Worm (Caenorhabditis elegans) whole organism, young adult: Measurements from ENCODE around the gene Y47D3A.1.
"Not testable (repeated sequence)": the region's sequence is repeated elsewhere in the genome, so short reads cannot be mapped to it uniquely, and the experiment has no call there.

Experiments used
- B0019.2 ChIP-seq: fragments of 200-800 bp; sonication (Bioruptor generic); conservative IDR thresholded peaks from 2 replicates; pipeline ENCODE4 v1.3.6; 2022; ENCODE audit warnings: missing genetic modification reagents, missing genetic modification characterization, missing compliant biosample characterization
- B0336.3 ChIP-seq: fragments of 200-800 bp; sonication (Bioruptor generic); IDR thresholded peaks from 2 replicates; pipeline ENCODE4 v1.3.6; 2022; ENCODE audit warnings: missing genetic modification characterization, missing compliant biosample characterization
- F39B2.1 ChIP-seq: fragments of 200-800 bp; sonication (Bioruptor generic); IDR thresholded peaks from 2 replicates; pipeline ENCODE4 v1.3.6; 2022; ENCODE audit warnings: missing genetic modification reagents, missing genetic modification characterization, missing compliant biosample characterization
- F49E8.2 ChIP-seq: sonication (generic microtip); optimal IDR thresholded peaks from 3 replicates; lab custom pipeline; 2017; ENCODE audit warnings: missing genetic modification characterization, mild to moderate bottlenecking, missing compliant biosample characterization, antibody characterized with exemption, moderate library complexity; ENCODE audit not compliant: insufficient read depth
- F55B11.4 ChIP-seq: sonication (generic microtip); optimal IDR thresholded peaks from 2 replicates; lab custom pipeline; 2016; ENCODE audit warnings: missing compliant biosample characterization, missing genetic modification characterization, borderline replicate concordance; ENCODE audit not compliant: insufficient read depth
- Y53F4B.3 ChIP-seq: fragments of 200-800 bp; sonication (Bioruptor generic); IDR thresholded peaks from 2 replicates; pipeline ENCODE4 v1.3.6; 2022; ENCODE audit warnings: missing genetic modification reagents, missing genetic modification characterization, missing compliant biosample characterization
- Y53G8AR.9 ChIP-seq: fragments of 200-800 bp; sonication (Bioruptor generic); conservative IDR thresholded peaks from 2 replicates; pipeline ENCODE4 v1.3.6; 2022; ENCODE audit warnings: missing genetic modification reagents, missing genetic modification characterization, missing compliant biosample characterization
- Y56A3A.18 ChIP-seq: fragments of 200-800 bp; sonication (Bioruptor generic); IDR thresholded peaks from 2 replicates; pipeline ENCODE4 v1.3.6; 2022; ENCODE audit warnings: missing genetic modification reagents, missing genetic modification characterization, missing compliant biosample characterization
- Y79H2A.3 ChIP-seq: fragments of 200-800 bp; sonication (Bioruptor generic); conservative IDR thresholded peaks from 2 replicates; pipeline ENCODE4 v1.3.6; 2022; ENCODE audit warnings: missing genetic modification reagents, missing genetic modification characterization, missing compliant biosample characterization
- ZK185.1 ChIP-seq: sonication (generic microtip); optimal IDR thresholded peaks from 2 replicates; lab custom pipeline; 2016; ENCODE audit warnings: mild to moderate bottlenecking, missing genetic modification characterization, missing compliant biosample characterization; ENCODE audit not compliant: poor library complexity, severe bottlenecking
- ama-1 ChIP-seq, 3 experiments: fragments of 150-350 bp in 1 of 3; sonication (generic microtip) in 2 of 3; optimal IDR thresholded peaks; 2 replicates each; lab custom pipeline; 2014 to 2018; ENCODE audit warnings: missing biosample characterization in 2 of 3, missing genetic modification characterization in 2 of 3, missing genetic modification reagents in 2 of 3
- aptf-3 ChIP-seq: fragments of 200-800 bp; sonication (Bioruptor generic); IDR thresholded peaks from 2 replicates; pipeline ENCODE4 v1.3.6; 2022; ENCODE audit warnings: missing genetic modification characterization, missing compliant biosample characterization
- attf-5 ChIP-seq: fragments of 200-800 bp; sonication (Bioruptor generic); optimal IDR thresholded peaks from 2 replicates; lab custom pipeline; 2018; ENCODE audit warnings: mild to moderate bottlenecking, missing genetic modification characterization, missing compliant biosample characterization
- bed-1 ChIP-seq: fragments of 200-800 bp; sonication (Bioruptor generic); IDR thresholded peaks from 2 replicates; pipeline ENCODE4 v1.3.6; 2022; ENCODE audit warnings: missing genetic modification reagents, missing genetic modification characterization, missing compliant biosample characterization
- cebp-1 ChIP-seq, 2 experiments: fragments of 200-800 bp in 1 of 2; sonication (Bioruptor generic) in 1 of 2; sonication (generic microtip) in 1 of 2; IDR thresholded peaks in 1 of 2; optimal IDR thresholded peaks in 1 of 2; 2 replicates each; pipeline versions ENCODE4 v1.3.6 to Lab custom; 2017 to 2022; ENCODE audit warnings: missing compliant biosample characterization in 2 of 2, missing genetic modification characterization in 2 of 2, mild to moderate bottlenecking in 1 of 2, missing genetic modification reagents in 1 of 2, moderate library complexity in 1 of 2
- ceh-58 ChIP-seq: fragments of 200-800 bp; sonication (Bioruptor generic); IDR thresholded peaks from 2 replicates; pipeline ENCODE4 v1.3.6; 2022; ENCODE audit warnings: missing genetic modification characterization, missing compliant biosample characterization
- dox-1 ChIP-seq: fragments of 200-800 bp; sonication (Bioruptor generic); IDR thresholded peaks from 2 replicates; pipeline ENCODE4 v1.3.6; 2022; ENCODE audit warnings: missing genetic modification reagents, missing genetic modification characterization, missing compliant biosample characterization
- egl-18 ChIP-seq: fragments of 200-800 bp; sonication (Bioruptor generic); IDR thresholded peaks from 2 replicates; pipeline ENCODE4 v1.3.6; 2022; ENCODE audit warnings: missing genetic modification reagents, missing genetic modification characterization, missing compliant biosample characterization
- egrh-3 ChIP-seq: fragments of 200-800 bp; sonication (Bioruptor generic); IDR thresholded peaks from 2 replicates; pipeline ENCODE4 v1.3.6; 2022; ENCODE audit warnings: missing genetic modification reagents, missing genetic modification characterization, missing compliant biosample characterization
- hmg-1.2 ChIP-seq: fragments of 200-800 bp; sonication (Bioruptor generic); IDR thresholded peaks from 2 replicates; pipeline ENCODE4 v1.3.6; 2022; ENCODE audit warnings: missing genetic modification reagents, missing genetic modification characterization, missing compliant biosample characterization
- lin-26 ChIP-seq: fragments of 200-800 bp; sonication (Bioruptor generic); IDR thresholded peaks from 2 replicates; pipeline ENCODE4 v1.3.6; 2022; ENCODE audit warnings: missing genetic modification reagents, missing genetic modification characterization, missing compliant biosample characterization
- madf-3 ChIP-seq: fragments of 200-800 bp; sonication (Bioruptor generic); IDR thresholded peaks from 2 replicates; pipeline ENCODE4 v1.3.6; 2022; ENCODE audit warnings: missing genetic modification reagents, missing genetic modification characterization, missing compliant biosample characterization
- mcd-1 ChIP-seq: fragments of 200-800 bp; sonication (Bioruptor generic); IDR thresholded peaks from 2 replicates; pipeline ENCODE4 v1.3.6; 2022; ENCODE audit warnings: missing genetic modification reagents, missing genetic modification characterization, missing compliant biosample characterization
- nfya-2 ChIP-seq: fragments of 200-800 bp; sonication (Bioruptor generic); IDR thresholded peaks from 2 replicates; pipeline ENCODE4 v1.3.6; 2022; ENCODE audit warnings: missing genetic modification reagents, missing genetic modification characterization, missing compliant biosample characterization
- nhr-179 ChIP-seq: sonication (generic microtip); optimal IDR thresholded peaks from 2 replicates; lab custom pipeline; 2016; ENCODE audit warnings: mild to moderate bottlenecking, missing genetic modification characterization, missing compliant biosample characterization
- nhr-80 ChIP-seq: sonication (generic microtip); optimal IDR thresholded peaks from 2 replicates; lab custom pipeline; 2016; ENCODE audit warnings: missing genetic modification characterization, missing compliant biosample characterization
- nhr-90 ChIP-seq: sonication (generic microtip); optimal IDR thresholded peaks from 2 replicates; lab custom pipeline; 2016; ENCODE audit warnings: missing genotype, mild to moderate bottlenecking, missing genetic modification characterization, missing compliant biosample characterization
- sea-2 ChIP-seq: fragments of 200-800 bp; sonication (Bioruptor generic); IDR thresholded peaks from 2 replicates; pipeline ENCODE4 v1.3.6; 2022; ENCODE audit warnings: missing genetic modification characterization, missing compliant biosample characterization
- tlf-1 ChIP-seq: fragments of 200-800 bp; sonication (Bioruptor generic); optimal IDR thresholded peaks from 2 replicates; lab custom pipeline; 2018; ENCODE audit warnings: mild to moderate bottlenecking, missing genetic modification characterization, missing compliant biosample characterization
- xnd-1 ChIP-seq: sonication (generic microtip); optimal IDR thresholded peaks from 2 replicates; lab custom pipeline; 2016; ENCODE audit warnings: missing genotype, missing genetic modification reagents, missing genetic modification characterization, missing compliant biosample characterization
- zfh-2 ChIP-seq: fragments of 200-800 bp; sonication (Bioruptor generic); conservative IDR thresholded peaks from 2 replicates; pipeline ENCODE4 v1.3.6; 2022; ENCODE audit warnings: missing genetic modification reagents, missing genetic modification characterization, missing compliant biosample characterization
- ztf-6 ChIP-seq: fragments of 200-800 bp; sonication (Bioruptor generic); IDR thresholded peaks from 2 replicates; pipeline ENCODE4 v1.3.6; 2022; ENCODE audit warnings: missing genetic modification reagents, missing genetic modification characterization, missing compliant biosample characterization

The Y47D3A.1 gene

DNA sequence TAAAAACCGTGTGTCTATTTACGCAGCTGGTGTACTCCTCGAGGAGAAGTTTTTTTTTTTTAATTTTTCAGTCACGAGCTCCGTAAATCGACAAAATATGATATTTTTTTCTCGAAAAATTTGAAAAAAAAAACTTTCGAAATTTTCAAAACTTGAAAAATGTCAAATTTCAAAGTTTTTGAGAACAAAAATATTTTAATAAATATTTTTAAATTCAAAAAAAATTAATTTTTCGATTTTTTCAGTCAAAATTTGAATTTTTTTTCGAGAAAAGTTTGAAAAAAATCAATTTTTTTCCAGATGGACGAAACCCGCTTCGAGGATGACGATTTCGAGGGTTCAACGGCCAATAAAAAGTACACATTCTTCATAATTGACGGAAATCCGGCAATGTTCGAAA is 12.9 kb upstream of the Y47D3A.1 start, which contains the start of gene cku-70:
Gene cku-70 (plus strand): TSS at position 301 of the 400 bp plus-strand sequence.
- TF ChIP-seq madf-3 (GFP tag; lab: Robert Waterston, UW) (no peak), B0019.2 (GFP tag; lab: Robert Waterston, UW) (0 out of 2 replicates have a peak, but pooled peaks have one; percentile 8)
- TF ChIP-seq, all 124 proteins: peak for 1

DNA sequence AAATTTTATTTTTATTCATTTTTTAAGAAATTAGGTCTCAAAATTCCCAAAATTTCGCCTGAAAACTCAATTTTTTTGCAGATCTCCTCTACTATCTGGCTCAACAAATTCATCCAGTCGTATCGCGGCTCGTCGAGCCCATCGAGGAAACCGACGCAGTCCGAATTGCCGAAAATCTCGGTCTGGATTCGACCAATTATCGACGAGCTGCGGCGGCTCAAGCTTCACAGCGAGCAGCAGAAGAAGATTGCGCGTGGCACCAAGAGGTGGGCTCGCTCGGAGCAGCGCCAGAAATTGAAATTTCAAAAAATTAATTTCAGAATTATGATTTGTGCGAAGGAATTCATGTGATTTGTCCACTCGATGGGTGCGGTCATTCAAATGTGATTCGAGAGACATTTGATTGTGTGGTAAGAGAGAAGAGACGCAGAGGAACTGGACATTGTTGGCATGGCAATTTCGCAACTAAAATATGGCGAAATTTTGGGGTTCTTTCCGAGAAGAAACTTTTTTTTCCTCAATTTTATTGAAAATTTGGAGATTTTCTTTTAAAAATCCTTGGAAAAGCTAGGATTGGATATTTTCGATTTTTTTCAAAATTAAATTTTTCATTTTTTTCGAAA is 7.7 kb upstream of the Y47D3A.1 start:
- TF ChIP-seq zfh-2 (GFP tag; lab: Robert Waterston, UW) (peak; percentile 75), cebp-1 (GFP tag; IDR thresholded peaks at IDR 0.05; lab: Robert Waterston, UW) (peak; percentile 87), cebp-1 (tag; optimal IDR thresholded peaks at IDR 0.05; lab: Kevin White, UChicago) (peak; percentile 97), nfya-2 (GFP tag; lab: Robert Waterston, UW) (no peak), hmg-1.2 (GFP tag; lab: Robert Waterston, UW) (peak; percentile 59; the same call in 1 of the 2 replicates)

DNA sequence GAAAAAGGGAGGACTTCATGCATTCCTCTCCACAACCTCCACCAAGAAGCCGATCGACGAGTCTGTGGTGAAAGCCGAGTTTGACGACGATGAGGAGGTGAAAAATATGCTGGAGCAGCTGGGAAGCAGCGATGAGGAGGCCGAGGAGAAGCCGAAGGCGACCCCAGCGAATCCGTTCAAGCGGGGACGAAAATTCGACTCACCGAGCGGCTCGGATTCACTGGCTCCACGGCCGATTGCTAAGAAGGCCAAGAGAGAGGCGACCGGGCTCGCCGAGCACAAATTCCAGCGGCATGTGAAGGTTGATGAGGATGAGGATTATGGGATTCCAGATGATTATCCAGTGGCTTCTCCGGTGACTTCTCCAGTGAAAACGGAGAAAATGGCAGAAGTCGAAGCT is 1.3 kb upstream of the Y47D3A.1 start:
- no peak for TF ChIP-seq bed-1
- peak; percentile 77 for TF ChIP-seq zfh-2 (GFP tag; lab: Robert Waterston, UW)
- TF ChIP-seq egrh-3 (GFP tag; lab: Robert Waterston, UW) = peak; percentile 75; the same call in 1 of the 2 replicates

DNA sequence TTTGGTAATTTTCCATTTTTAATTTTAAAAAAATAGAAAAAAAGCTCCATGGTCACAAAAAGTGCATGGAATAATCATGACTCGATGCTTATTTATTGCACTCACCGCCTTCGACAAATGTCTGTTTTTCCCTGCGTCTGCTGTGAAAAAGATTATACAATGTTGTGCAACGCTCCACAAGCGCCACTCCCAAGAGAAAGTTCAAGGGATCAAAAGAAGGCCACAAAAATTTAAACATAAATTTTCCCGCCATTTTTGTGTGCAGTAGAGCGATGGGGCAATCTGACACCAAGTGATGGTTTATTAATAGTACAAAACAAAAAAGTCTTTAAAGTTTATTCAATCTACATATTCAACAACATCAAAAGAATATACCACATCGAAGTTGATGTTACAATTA is 2.7 kb downstream of the Y47D3A.1 start, which contains the start of gene fbxa-128:
Gene fbxa-128 (minus strand): TSS at position 192 of the 400 bp plus-strand sequence.
- TF ChIP-seq Y56A3A.18 (GFP tag; lab: Robert Waterston, UW) = no peak
- peak; percentile 22; the same call in 1 of the 2 replicates for TF ChIP-seq mcd-1
- no peak for TF ChIP-seq F55B11.4 (tag; lab: Kevin White, UChicago)
- TF ChIP-seq ceh-58 (GFP tag; lab: Robert Waterston, UW) = no peak
- no peak for TF ChIP-seq nhr-179 (tag; lab: Kevin White, UChicago)
- TF ChIP-seq egrh-3 (GFP tag; lab: Robert Waterston, UW) = no peak
- no peak for TF ChIP-seq ama-1 (optimal IDR thresholded peaks at IDR 0.05; lab: Kevin White, UChicago)
- TF ChIP-seq ama-1 (GFP tag; optimal IDR thresholded peaks at IDR 0.05; lab: Kevin White, UChicago) = no peak
- TF ChIP-seq lin-26 (GFP tag; lab: Robert Waterston, UW) = no peak
- TF ChIP-seq egl-18 (GFP tag; lab: Robert Waterston, UW) = no peak
- TF ChIP-seq nhr-90 (tag; lab: Kevin White, UChicago) = no peak
- no peak for TF ChIP-seq Y53G8AR.9 (GFP tag; lab: Robert Waterston, UW)
- TF ChIP-seq nhr-80 = peak; percentile 54
- peak; percentile 71 for TF ChIP-seq attf-5 (GFP tag; lab: Kevin White, UChicago)
- no peak for TF ChIP-seq sea-2 (GFP tag; lab: Robert Waterston, UW)
- TF ChIP-seq ZK185.1 = no peak
- peak; percentile 11; the same call in 1 of the 2 replicates for TF ChIP-seq hmg-1.2 (GFP tag; lab: Robert Waterston, UW)

DNA sequence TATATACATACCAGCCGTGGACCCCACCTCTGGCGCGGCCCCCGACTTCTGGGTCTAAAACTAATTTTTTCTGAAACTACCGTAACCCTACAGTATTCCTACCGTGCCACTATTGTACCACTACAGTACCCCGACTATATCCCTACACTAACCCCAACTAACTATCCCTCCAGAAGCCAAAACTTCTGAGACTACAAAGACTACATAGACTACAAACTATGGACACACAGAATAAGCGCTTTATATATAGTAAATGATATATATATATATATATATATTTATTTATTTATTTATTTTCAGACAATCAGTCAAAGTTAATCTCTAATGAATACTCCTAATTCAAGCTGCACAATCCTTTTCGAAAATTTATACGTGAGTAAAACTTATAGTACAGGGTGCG is 10.2 kb downstream of the Y47D3A.1 start, which contains the start of gene pha-1:
Gene pha-1 (plus strand): TSS at position 301 of the 400 bp plus-strand sequence.
- not testable (repeated sequence) for TF ChIP-seq dox-1, Y79H2A.3, aptf-3 (GFP tag; lab: Robert Waterston, UW)

DNA sequence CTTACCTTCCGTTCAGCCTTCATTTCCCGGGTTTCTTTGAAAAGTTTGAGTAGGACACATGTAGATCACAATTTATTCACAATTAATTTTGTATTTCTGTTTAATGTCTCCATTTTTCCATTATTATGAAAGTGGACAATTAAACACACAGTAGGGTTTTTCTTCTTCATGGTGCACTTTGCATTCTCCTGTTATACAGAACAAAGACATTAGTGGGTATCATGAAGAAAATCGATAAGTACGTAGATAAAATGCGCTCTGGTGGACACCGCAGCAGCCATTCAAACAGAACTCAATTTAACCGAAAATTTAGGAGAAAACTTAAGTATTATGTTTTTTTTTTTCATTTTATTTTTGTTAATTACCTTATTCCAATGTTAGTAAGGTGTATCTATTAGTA is 12.3 kb downstream of the Y47D3A.1 start:
- TF ChIP-seq tlf-1 (GFP tag; lab: Kevin White, UChicago) (no peak), ceh-58 (GFP tag; lab: Robert Waterston, UW) (no peak), F49E8.2 (no peak), F39B2.1 (no peak), B0336.3 (GFP tag; lab: Robert Waterston, UW) (no peak), xnd-1 (tag; lab: Kevin White, UChicago) (no peak), ztf-6 (GFP tag; lab: Robert Waterston, UW) (no peak), Y53F4B.3 (GFP tag; lab: Robert Waterston, UW) (no peak)
